Fruit fly (Drosophila melanogaster): ENCODE measurements around the gene CG18507.
A peak's percentile ranks its signal among the peaks of the same experiment; 100 is the strongest.

CG18507 gene

DNA sequence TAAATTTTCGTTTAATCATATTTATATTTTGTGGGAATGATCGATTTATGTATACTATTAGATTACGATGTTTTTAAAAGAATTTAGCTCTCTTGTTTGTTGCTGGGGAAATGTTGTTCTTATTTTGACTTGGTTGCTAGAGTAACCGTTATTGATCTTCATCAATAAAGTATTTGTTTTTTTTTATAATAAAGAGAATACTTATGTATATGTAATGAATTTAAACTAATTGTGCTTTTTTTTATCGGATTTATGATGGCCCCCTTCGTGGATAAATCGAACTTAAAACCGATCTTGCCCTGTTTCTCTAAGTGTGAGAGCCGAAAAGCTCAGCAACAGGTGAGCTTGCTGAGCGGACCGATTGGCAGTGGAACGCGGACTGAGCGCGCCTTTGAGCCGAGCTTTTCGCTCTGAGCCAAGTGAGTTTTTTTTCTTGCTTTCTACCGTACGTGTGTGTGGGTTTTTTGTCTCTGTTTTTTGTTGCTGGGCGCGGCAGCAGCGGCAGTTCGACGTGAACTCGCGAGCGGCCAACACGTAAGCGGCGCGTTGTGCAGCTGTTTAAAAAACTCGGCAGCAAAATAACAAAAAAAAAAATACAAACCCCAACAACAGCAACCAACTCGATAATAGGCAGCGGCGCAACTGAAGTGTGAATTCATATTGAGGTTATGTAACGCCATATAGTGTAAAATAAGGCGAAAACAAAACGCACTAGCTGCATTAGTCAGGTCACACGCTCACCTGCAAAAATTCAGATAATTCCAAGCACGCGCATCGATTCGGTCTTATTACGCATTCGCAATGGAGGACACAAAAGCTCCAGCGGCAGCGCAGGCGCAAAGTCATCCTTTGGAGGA, at the start of gene CG18507:
CG18507 (plus strand) TSS at position 501 of the 857 bp plus-strand sequence.
- TF ChIP-seq OdsH (GFP tag; optimal IDR thresholded peaks at IDR 0.05): no peak
- TF ChIP-seq CG32264 (GFP tag; optimal IDR thresholded peaks at IDR 0.05): no peak
- no peak for TF ChIP-seq psq (GFP tag; optimal IDR thresholded peaks at IDR 0.05)
- TF ChIP-seq Dif (GFP tag; optimal IDR thresholded peaks at IDR 0.05; ENCODE audit: partially characterized antibody): no peak
- TF ChIP-seq brk (GFP tag; optimal IDR thresholded peaks at IDR 0.05): no peak
- no peak for TF ChIP-seq woc (GFP tag; optimal IDR thresholded peaks at IDR 0.05)
- peak in 1 of 2 experiments; percentile 6 for TF ChIP-seq foxo (GFP tag; optimal IDR thresholded peaks at IDR 0.05)
- TF ChIP-seq h (GFP tag; optimal IDR thresholded peaks at IDR 0.05): no peak
- TF ChIP-seq Hnf4 (GFP tag; optimal IDR thresholded peaks at IDR 0.05): no peak
- TF ChIP-seq GATAd (GFP tag; optimal IDR thresholded peaks at IDR 0.05): no peak
- TF ChIP-seq Vsx2 (GFP tag; optimal IDR thresholded peaks at IDR 0.05; ENCODE audit: partially characterized antibody): no peak
- peak; percentile 42 for TF ChIP-seq jim (GFP tag; optimal IDR thresholded peaks at IDR 0.05)
- no peak for TF ChIP-seq pan (optimal IDR thresholded peaks at IDR 0.05)
- no peak for TF ChIP-seq Sp1 (GFP tag; optimal IDR thresholded peaks at IDR 0.05)
- no peak for TF ChIP-seq fru (GFP tag; optimal IDR thresholded peaks at IDR 0.05)
- no peak for TF ChIP-seq Hr78 (GFP tag; optimal IDR thresholded peaks at IDR 0.05)
- TF ChIP-seq HLH106 (tag; optimal IDR thresholded peaks at IDR 0.05): peak; percentile 17
- TF ChIP-seq Dfd (GFP tag; optimal IDR thresholded peaks at IDR 0.05): no peak
- peak; percentile 13 for TF ChIP-seq dmrt93B (GFP tag; optimal IDR thresholded peaks at IDR 0.05)
- no peak for TF ChIP-seq Hr83 (GFP tag; optimal IDR thresholded peaks at IDR 0.05; ENCODE audit: poor library complexity, severe bottlenecking)
- no peak for TF ChIP-seq dsf (GFP tag; optimal IDR thresholded peaks at IDR 0.05; ENCODE audit: borderline replicate concordance)
- no peak for TF ChIP-seq CrebA (GFP tag; optimal IDR thresholded peaks at IDR 0.05; ENCODE audit: borderline replicate concordance)
- TF ChIP-seq br (GFP tag; optimal IDR thresholded peaks at IDR 0.05): no peak
- no peak for TF ChIP-seq CG9705 (GFP tag; optimal IDR thresholded peaks at IDR 0.05)
- no peak for TF ChIP-seq lola (GFP tag; optimal IDR thresholded peaks at IDR 0.05)
- TF ChIP-seq Rel (GFP tag; optimal IDR thresholded peaks at IDR 0.05): no peak
- no peak for TF ChIP-seq Rel (tag; optimal IDR thresholded peaks at IDR 0.05)
- TF ChIP-seq ey (GFP tag; optimal IDR thresholded peaks at IDR 0.05): no peak
- no peak for TF ChIP-seq Myc (optimal IDR thresholded peaks at IDR 0.05)
- no peak for TF ChIP-seq Jra (GFP tag; optimal IDR thresholded peaks at IDR 0.05)
- TF ChIP-seq N (GFP tag; optimal IDR thresholded peaks at IDR 0.05): no peak
- no peak for TF ChIP-seq tai (GFP tag; optimal IDR thresholded peaks at IDR 0.05)
- TF ChIP-seq usp (GFP tag; optimal IDR thresholded peaks at IDR 0.05): no peak
- no peak for TF ChIP-seq sage (GFP tag; optimal IDR thresholded peaks at IDR 0.05)
- TF ChIP-seq sv (GFP tag; optimal IDR thresholded peaks at IDR 0.05): no peak
- no peak for TF ChIP-seq Abd-B (GFP tag; optimal IDR thresholded peaks at IDR 0.05)
- TF ChIP-seq dl (GFP tag; optimal IDR thresholded peaks at IDR 0.05; ENCODE audit: insufficient read depth in 1 of 2, partially characterized antibody in 2 of 2): peak in 1 of 2 experiments; percentile 11
- TF ChIP-seq rgr (GFP tag; optimal IDR thresholded peaks at IDR 0.05): no peak
- TF ChIP-seq Mio (GFP tag; optimal IDR thresholded peaks at IDR 0.05): no peak

DNA sequence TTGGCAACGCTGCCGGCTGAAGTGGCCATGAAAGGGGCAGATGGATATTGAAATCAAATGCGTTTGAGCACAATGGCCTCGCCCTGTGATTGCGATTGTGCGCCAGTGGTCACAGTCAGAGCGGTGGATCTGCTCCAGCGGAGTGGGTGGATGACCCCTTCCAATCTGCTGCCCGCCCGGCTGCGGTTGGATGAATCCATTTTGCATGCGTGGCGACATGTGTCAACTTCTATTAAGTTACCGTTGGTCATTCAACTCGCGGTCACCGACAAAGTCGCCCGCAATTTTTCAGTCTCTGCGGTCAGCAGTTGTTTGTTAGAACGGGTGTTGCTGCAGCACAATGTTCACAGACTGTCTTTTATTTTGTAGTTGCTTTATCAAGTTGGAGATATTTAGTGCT, 49.7 kb upstream of the CG18507 start:
- TF ChIP-seq usp (GFP tag; optimal IDR thresholded peaks at IDR 0.05): no peak

DNA sequence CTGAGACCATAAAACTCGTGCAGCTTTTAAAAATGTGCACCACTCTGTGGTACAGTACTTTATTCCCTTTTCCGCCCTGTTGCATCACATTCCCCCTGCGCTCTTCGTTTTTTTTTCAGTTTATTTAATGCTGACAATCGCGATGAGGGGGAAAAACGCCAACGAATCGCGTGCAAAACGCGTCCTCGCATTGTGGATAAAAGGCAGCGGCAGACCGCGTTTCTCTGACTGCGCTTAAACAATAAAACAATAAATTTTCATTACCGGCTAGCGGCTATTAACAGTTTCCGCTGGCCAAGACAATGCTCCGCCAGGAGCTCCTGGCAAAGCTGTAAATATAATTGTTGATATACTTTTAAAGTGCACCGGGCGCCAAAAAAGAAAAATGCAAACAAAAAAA, 35.4 kb upstream of the CG18507 start:
- TF ChIP-seq GATAd (GFP tag; optimal IDR thresholded peaks at IDR 0.05): no peak
- no peak for TF ChIP-seq Dif (GFP tag; optimal IDR thresholded peaks at IDR 0.05; ENCODE audit: partially characterized antibody)
- TF ChIP-seq Rel (GFP tag; optimal IDR thresholded peaks at IDR 0.05): no peak
- no peak for TF ChIP-seq Rel (tag; optimal IDR thresholded peaks at IDR 0.05)
- no peak for TF ChIP-seq brk (GFP tag; optimal IDR thresholded peaks at IDR 0.05)
- no peak for TF ChIP-seq tai (GFP tag; optimal IDR thresholded peaks at IDR 0.05)
- TF ChIP-seq dmrt93B (GFP tag; optimal IDR thresholded peaks at IDR 0.05): no peak
- no peak for TF ChIP-seq br (GFP tag; optimal IDR thresholded peaks at IDR 0.05)
- no peak for TF ChIP-seq CrebA (GFP tag; optimal IDR thresholded peaks at IDR 0.05; ENCODE audit: borderline replicate concordance)
- TF ChIP-seq Myc (optimal IDR thresholded peaks at IDR 0.05): no peak
- TF ChIP-seq sv (GFP tag; optimal IDR thresholded peaks at IDR 0.05): no peak
- no peak for TF ChIP-seq Hr78 (GFP tag; optimal IDR thresholded peaks at IDR 0.05)
- TF ChIP-seq N (GFP tag; optimal IDR thresholded peaks at IDR 0.05): no peak
- no peak for TF ChIP-seq Hr83 (GFP tag; optimal IDR thresholded peaks at IDR 0.05; ENCODE audit: poor library complexity, severe bottlenecking)

Data from whole organism, wandering third instar larva.